Worm (Caenorhabditis elegans) whole organism, L1 larva: ENCODE data around the gene C18A11.3.

Experiments used
- alr-1 ChIP-seq: fragments of 200-800 bp; sonication (Bioruptor generic); optimal IDR thresholded peaks from 2 replicates; lab custom pipeline; 2018; ENCODE audit warnings: borderline replicate concordance, mild to moderate bottlenecking, missing genetic modification characterization, missing compliant biosample characterization
- aly-2 ChIP-seq: fragments of 150-350 bp; optimal IDR thresholded peaks from 2 replicates; lab custom pipeline; 2014; ENCODE audit warnings: missing biosample characterization, missing genetic modification characterization
- ama-1 ChIP-seq: fragments of 150-350 bp; optimal IDR thresholded peaks from 2 replicates; lab custom pipeline; 2014
- ceh-63 ChIP-seq: fragments of 200-800 bp; sonication (Bioruptor generic); optimal IDR thresholded peaks from 2 replicates; lab custom pipeline; 2018; ENCODE audit warnings: mild to moderate bottlenecking, missing genetic modification characterization, missing compliant biosample characterization
- ceh-8 ChIP-seq: fragments of 200-800 bp; sonication (Bioruptor generic); optimal IDR thresholded peaks from 2 replicates; lab custom pipeline; 2018; ENCODE audit warnings: mild to moderate bottlenecking, missing genetic modification characterization, moderate library complexity, missing compliant biosample characterization
- ceh-82 ChIP-seq, 3 experiments: fragments of 150-350 bp in 1 of 3; sonication (generic microtip) in 2 of 3; optimal IDR thresholded peaks; 2 replicates each; lab custom pipeline; 2014 to 2017; ENCODE audit warnings: missing biosample characterization in 3 of 3, missing genetic modification characterization in 3 of 3
- dpl-1 ChIP-seq, 3 experiments: fragments of 150-350 bp in 2 of 3; sonication (generic microtip) in 1 of 3; optimal IDR thresholded peaks; 2 replicates each; lab custom pipeline; 2014 to 2017; ENCODE audit warnings: missing biosample characterization in 3 of 3, missing genetic modification characterization in 3 of 3, missing genetic modification reagents in 3 of 3
- efl-1 ChIP-seq, 4 experiments: fragments of 150-350 bp; optimal IDR thresholded peaks in 3 of 4; peaks in 1 of 4; 1 replicate in 1 of 4; 2 replicates in 3 of 4; lab custom pipeline; 2014; ENCODE audit warnings: missing biosample characterization in 2 of 4, missing genetic modification characterization in 2 of 4, missing genetic modification reagents in 2 of 4
- efl-3 ChIP-seq: fragments of 200-800 bp; sonication (Bioruptor generic); optimal IDR thresholded peaks from 2 replicates; lab custom pipeline; 2018; ENCODE audit warnings: mild to moderate bottlenecking, missing genetic modification characterization, missing compliant biosample characterization
- egl-13 ChIP-seq: sonication (generic microtip); optimal IDR thresholded peaks from 2 replicates; lab custom pipeline; 2016; ENCODE audit warnings: missing genotype, missing genetic modification reagents, missing genetic modification characterization, missing compliant biosample characterization
- elt-2 ChIP-seq: sonication (generic microtip); optimal IDR thresholded peaks from 2 replicates; lab custom pipeline; 2016; ENCODE audit warnings: missing genetic modification characterization, mild to moderate bottlenecking, inconsistent platforms, missing compliant biosample characterization, missing genetic modification reagents
- elt-3 ChIP-seq, 6 experiments: fragments of 150-350 bp in 1 of 6; sonication (generic microtip); optimal IDR thresholded peaks; 2 replicates each; lab custom pipeline; 2017 to 2018; ENCODE audit warnings: missing biosample characterization in 6 of 6, missing genetic modification characterization in 6 of 6, inconsistent platforms in 1 of 6
- fkh-10 ChIP-seq: sonication (generic microtip); optimal IDR thresholded peaks from 2 replicates; lab custom pipeline; 2017; ENCODE audit warnings: missing biosample characterization, missing genetic modification reagents, missing genetic modification characterization
- fkh-8 ChIP-seq: sonication (generic microtip); optimal IDR thresholded peaks from 2 replicates; lab custom pipeline; 2016; ENCODE audit warnings: mild to moderate bottlenecking, missing genetic modification characterization, missing compliant biosample characterization
- fos-1 ChIP-seq: fragments of 150-350 bp; optimal IDR thresholded peaks from 2 replicates; lab custom pipeline; 2014; ENCODE audit warnings: missing biosample characterization, missing genetic modification characterization
- grh-1 ChIP-seq: fragments of 200-800 bp; sonication (Bioruptor generic); IDR thresholded peaks from 2 replicates; pipeline ENCODE4 v1.3.6; 2022; ENCODE audit warnings: missing genetic modification reagents, missing genetic modification characterization, missing compliant biosample characterization
- hlh-17 ChIP-seq: fragments of 200-800 bp; sonication (Bioruptor generic); optimal IDR thresholded peaks from 2 replicates; lab custom pipeline; 2018; ENCODE audit warnings: missing genetic modification characterization, mild to moderate bottlenecking, missing compliant biosample characterization, moderate library complexity, borderline replicate concordance
- jun-1 ChIP-seq: fragments of 150-350 bp; optimal IDR thresholded peaks from 2 replicates; lab custom pipeline; 2014; ENCODE audit warnings: missing biosample characterization, missing genetic modification reagents, missing genetic modification characterization
- lin-13 ChIP-seq: fragments of 150-350 bp; optimal IDR thresholded peaks from 2 replicates; lab custom pipeline; 2014; ENCODE audit warnings: missing biosample characterization, missing genetic modification reagents, missing genetic modification characterization
- lin-14 ChIP-seq: fragments of 200-800 bp; sonication (Bioruptor generic); optimal IDR thresholded peaks from 2 replicates; lab custom pipeline; 2018; ENCODE audit warnings: mild to moderate bottlenecking, missing genetic modification characterization, moderate library complexity, missing compliant biosample characterization
- lsy-2 ChIP-seq, 2 experiments: fragments of 150-350 bp; optimal IDR thresholded peaks; 2 replicates each; lab custom pipeline; 2014; ENCODE audit warnings: missing biosample characterization in 2 of 2, missing genetic modification characterization in 2 of 2
- mab-9 ChIP-seq: fragments of 200-800 bp; sonication (Bioruptor generic); IDR thresholded peaks from 2 replicates; pipeline ENCODE4 v1.3.6; 2022; ENCODE audit warnings: missing genetic modification reagents, missing genetic modification characterization, missing compliant biosample characterization
- mdl-1 ChIP-seq, 2 experiments: fragments of 150-350 bp; optimal IDR thresholded peaks; 2 replicates each; lab custom pipeline; 2014 to 2017; ENCODE audit warnings: missing biosample characterization in 2 of 2, missing genetic modification characterization in 2 of 2, inconsistent platforms in 1 of 2
- mep-1 ChIP-seq: fragments of 150-350 bp; optimal IDR thresholded peaks from 2 replicates; lab custom pipeline; 2014; ENCODE audit warnings: missing biosample characterization, missing genetic modification characterization
- nhr-11 ChIP-seq: fragments of 150-350 bp; optimal IDR thresholded peaks from 2 replicates; lab custom pipeline; 2014; ENCODE audit warnings: missing biosample characterization, missing genetic modification characterization
- nhr-19 ChIP-seq: fragments of 200-800 bp; sonication (Bioruptor generic); conservative IDR thresholded peaks from 2 replicates; pipeline ENCODE4 v1.3.6; 2022; ENCODE audit warnings: missing genetic modification characterization, missing compliant biosample characterization
- nhr-20 ChIP-seq: sonication (generic microtip); optimal IDR thresholded peaks from 2 replicates; lab custom pipeline; 2016; ENCODE audit warnings: mild to moderate bottlenecking, missing genetic modification characterization, missing compliant biosample characterization
- nhr-71 ChIP-seq: sonication (generic microtip); optimal IDR thresholded peaks from 2 replicates; lab custom pipeline; 2016; ENCODE audit warnings: mild to moderate bottlenecking, missing genetic modification characterization, moderate library complexity, missing compliant biosample characterization
- nhr-84 ChIP-seq: sonication (generic microtip); optimal IDR thresholded peaks from 2 replicates; lab custom pipeline; 2017; ENCODE audit warnings: missing biosample characterization, missing genetic modification characterization
- nhr-90 ChIP-seq: sonication (generic microtip); optimal IDR thresholded peaks from 2 replicates; lab custom pipeline; 2016; ENCODE audit warnings: mild to moderate bottlenecking, missing genetic modification characterization, missing compliant biosample characterization; ENCODE audit not compliant: poor library complexity
- pqm-1 ChIP-seq: sonication (generic microtip); optimal IDR thresholded peaks from 3 replicates; lab custom pipeline; 2017; ENCODE audit warnings: missing biosample characterization, missing genetic modification characterization
- rnt-1 ChIP-seq: sonication (generic microtip); optimal IDR thresholded peaks from 2 replicates; lab custom pipeline; 2016; ENCODE audit warnings: mild to moderate bottlenecking, missing genetic modification characterization, moderate library complexity, missing compliant biosample characterization
- snpc-4 ChIP-seq: fragments of 150-350 bp; optimal IDR thresholded peaks from 2 replicates; lab custom pipeline; 2014; ENCODE audit warnings: missing biosample characterization, missing genetic modification characterization
- snu-23 ChIP-seq: sonication (generic microtip); optimal IDR thresholded peaks from 2 replicates; lab custom pipeline; 2016; ENCODE audit warnings: missing genetic modification characterization, missing compliant biosample characterization
- sox-4 ChIP-seq: sonication (generic microtip); optimal IDR thresholded peaks from 2 replicates; lab custom pipeline; 2016; ENCODE audit warnings: missing genetic modification characterization, missing compliant biosample characterization
- swsn-7 ChIP-seq: sonication (generic microtip); optimal IDR thresholded peaks from 2 replicates; lab custom pipeline; 2016; ENCODE audit warnings: missing genetic modification characterization, missing compliant biosample characterization
- tbx-2 ChIP-seq: sonication (generic microtip); optimal IDR thresholded peaks from 2 replicates; lab custom pipeline; 2016; ENCODE audit warnings: missing genetic modification characterization, missing compliant biosample characterization
- unc-130 ChIP-seq: fragments of 150-350 bp; optimal IDR thresholded peaks from 2 replicates; lab custom pipeline; 2017; ENCODE audit warnings: missing biosample characterization, missing genetic modification characterization, inconsistent platforms
- unc-62 ChIP-seq: fragments of 150-350 bp; optimal IDR thresholded peaks from 2 replicates; lab custom pipeline; 2014; ENCODE audit warnings: missing biosample characterization, missing genetic modification reagents, missing genetic modification characterization
- unc-98 ChIP-seq: fragments of 200-800 bp; sonication (Bioruptor generic); IDR thresholded peaks from 2 replicates; pipeline ENCODE4 v1.3.6; 2022; ENCODE audit warnings: missing genetic modification characterization, missing compliant biosample characterization
- xbp-1 ChIP-seq: sonication (generic microtip); optimal IDR thresholded peaks from 2 replicates; lab custom pipeline; 2016; ENCODE audit warnings: missing genetic modification characterization, missing compliant biosample characterization
- zag-1 ChIP-seq: fragments of 150-350 bp; optimal IDR thresholded peaks from 2 replicates; lab custom pipeline; 2014; ENCODE audit warnings: missing biosample characterization, missing genetic modification characterization
- zip-4 ChIP-seq: fragments of 200-800 bp; sonication (Bioruptor generic); optimal IDR thresholded peaks from 2 replicates; lab custom pipeline; 2018; ENCODE audit warnings: mild to moderate bottlenecking, missing genetic modification characterization, moderate library complexity, missing compliant biosample characterization
- ztf-11 ChIP-seq, 2 experiments: sonication (generic microtip); optimal IDR thresholded peaks; 2 replicates each; lab custom pipeline; 2016 to 2017; ENCODE audit warnings: missing genetic modification characterization in 2 of 2, missing biosample characterization in 1 of 2, missing compliant biosample characterization in 1 of 2
- ztf-4 ChIP-seq: fragments of 150-350 bp; optimal IDR thresholded peaks from 2 replicates; lab custom pipeline; 2014; ENCODE audit warnings: missing biosample characterization, missing genetic modification characterization

Gene C18A11.3

ce11 chrX:8082703-8083102 lies 21.8 kb downstream of the C18A11.3 start:
- TF ChIP-seq elt-2 (tag; lab: Kevin White, UChicago) (no peak), dpl-1 (GFP tag; optimal IDR thresholded peaks at IDR 0.05; lab: Kevin White, UChicago) (no peak), snu-23 (GFP tag; lab: Kevin White, UChicago) (no peak), mep-1 (tag; lab: Kevin White, UChicago) (no peak), efl-3 (GFP tag; lab: Kevin White, UChicago) (no peak), alr-1 (tag; lab: Kevin White, UChicago) (no peak), ama-1 (lab: Kevin White, UChicago) (no peak), lin-13 (GFP tag; lab: Kevin White, UChicago) (no peak)
- TF ChIP-seq, all 84 proteins: peak for 0

- TF ChIP-seq mep-1 (tag; lab: Kevin White, UChicago) (no peak), swsn-7 (tag; lab: Kevin White, UChicago) (no peak), zag-1 (tag; lab: Kevin White, UChicago) (no peak), sox-4 (tag; lab: Kevin White, UChicago) (no peak), nhr-90 (tag; lab: Kevin White, UChicago) (no peak), fkh-8 (no peak), elt-2 (tag; lab: Kevin White, UChicago) (peak; percentile 28), egl-13 (tag; lab: Kevin White, UChicago) (peak; percentile 2), zip-4 (GFP tag; lab: Kevin White, UChicago) (no peak), xbp-1 (tag; lab: Kevin White, UChicago) (no peak), efl-3 (GFP tag; lab: Kevin White, UChicago) (no peak), mab-9 (GFP tag; lab: Robert Waterston, UW) (no peak), unc-62 (no peak), fos-1 (tag; lab: Kevin White, UChicago) (no peak), ztf-11 (tag; optimal IDR thresholded peaks at IDR 0.05; lab: Kevin White, UChicago) (no peak), unc-98 (GFP tag; lab: Robert Waterston, UW) (no peak), ceh-8 (peak; percentile 21), nhr-84 (tag; lab: Kevin White, UChicago) (no peak), nhr-11 (tag; lab: Kevin White, UChicago) (no peak), ceh-63 (no peak), ama-1 (lab: Kevin White, UChicago) (no peak)
- TF ChIP-seq, all 84 proteins: peak for 3
Observed at ce11 chrX:8083330-8083729, 22.4 kb downstream of the C18A11.3 start.

- TF ChIP-seq nhr-71 (tag; lab: Kevin White, UChicago), result peak; percentile 86
- TF ChIP-seq fkh-10 (GFP tag; lab: Kevin White, UChicago), result no peak
- no peak for TF ChIP-seq efl-1 (optimal IDR thresholded peaks at IDR 0.05; lab: Kevin White, UChicago)
- TF ChIP-seq efl-1 (GFP tag; optimal IDR thresholded peaks at IDR 0.05 in 1 of 2; lab: Kevin White, UChicago), result peak in 1 of 2 experiments; percentile 58
- TF ChIP-seq rnt-1 (tag; lab: Kevin White, UChicago), result peak; percentile 19
- TF ChIP-seq elt-2 (tag; lab: Kevin White, UChicago), result peak; percentile 78
- TF ChIP-seq swsn-7 (tag; lab: Kevin White, UChicago), result peak; percentile 38
- TF ChIP-seq lsy-2 (tag; optimal IDR thresholded peaks at IDR 0.05; lab: Kevin White, UChicago), result peak; percentile 29 to 40
- TF ChIP-seq ceh-82 (tag; optimal IDR thresholded peaks at IDR 0.05; lab: Kevin White, UChicago), result no peak
- peak; percentile 88 for TF ChIP-seq nhr-90 (tag; lab: Kevin White, UChicago)
- TF ChIP-seq hlh-17 (GFP tag; lab: Kevin White, UChicago), result no peak
- no peak for TF ChIP-seq zag-1 (tag; lab: Kevin White, UChicago)
- peak; percentile 81 for TF ChIP-seq unc-130
- TF ChIP-seq snu-23 (GFP tag; lab: Kevin White, UChicago), result peak; percentile 82
- no peak for TF ChIP-seq aly-2
- TF ChIP-seq ztf-4 (tag; lab: Kevin White, UChicago), result peak; percentile 39
- TF ChIP-seq xbp-1 (tag; lab: Kevin White, UChicago), result peak; percentile 31
- peak; percentile 57 for TF ChIP-seq tbx-2 (tag; lab: Kevin White, UChicago)
- peak; percentile 57 for TF ChIP-seq grh-1
- TF ChIP-seq mdl-1 (tag; optimal IDR thresholded peaks at IDR 0.05; lab: Kevin White, UChicago), result peak in 1 of 2 experiments; percentile 94
- TF ChIP-seq mep-1 (tag; lab: Kevin White, UChicago), result peak; percentile 67
- TF ChIP-seq pqm-1 (tag; lab: Kevin White, UChicago), result no peak
- peak; percentile 37 for TF ChIP-seq lin-13 (GFP tag; lab: Kevin White, UChicago)
- peak; percentile 14 for TF ChIP-seq ama-1 (lab: Kevin White, UChicago)
- peak; percentile 91 for TF ChIP-seq nhr-20 (tag; lab: Kevin White, UChicago)
- TF ChIP-seq snpc-4 (tag; lab: Kevin White, UChicago), result no peak
- TF ChIP-seq nhr-84 (tag; lab: Kevin White, UChicago), result no peak
- peak; percentile 90 for TF ChIP-seq lin-14
- peak; percentile 52 for TF ChIP-seq jun-1 (tag; lab: Kevin White, UChicago)
- peak in 5 of 6 experiments; percentile 27 to 88 (median 80) for TF ChIP-seq elt-3 (tag; optimal IDR thresholded peaks at IDR 0.05; lab: Kevin White, UChicago)
- TF ChIP-seq nhr-19 (GFP tag; lab: Robert Waterston, UW), result peak; percentile 54
- TF ChIP-seq fkh-8, result peak; percentile 12
Observed at ce11 chrX:8083919-8084318, 23.0 kb downstream of the C18A11.3 start, which contains the start of gene K07E3.4. Gene K07E3.4 (minus strand): TSS chrX:8084018.
